Worm (Caenorhabditis elegans): Measurements from ENCODE around the gene C17F4.8.

DNA sequence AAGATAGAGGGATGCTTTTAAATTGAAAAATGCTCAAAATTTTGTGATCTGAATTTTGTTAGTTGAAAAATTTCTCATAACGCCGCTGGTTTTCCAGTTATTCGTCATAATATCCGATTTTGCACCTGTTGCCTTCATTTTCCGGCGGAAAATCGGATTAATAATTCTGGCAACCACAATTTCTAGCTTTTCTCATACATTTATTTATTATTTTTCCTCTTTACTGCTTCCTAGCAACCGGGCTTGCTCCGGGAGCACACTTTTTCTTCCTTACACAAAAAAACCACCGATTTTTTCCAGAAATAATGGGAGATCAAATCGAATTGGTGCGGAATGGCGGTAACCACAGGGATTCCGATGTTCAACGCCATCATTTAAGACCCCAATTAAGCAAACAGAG, 32.7 kb upstream of the C17F4.8 start, which contains the start of gene F02E11.7:
- TF ChIP-seq scrt-1 (GFP tag; IDR thresholded peaks at IDR 0.05) (no peak), tbx-37 (GFP tag; conservative IDR thresholded peaks at IDR 0.05) (no peak), F13C5.2 (tag; optimal IDR thresholded peaks at IDR 0.05) (no peak), ama-1 (optimal IDR thresholded peaks at IDR 0.05) (no peak), ceh-36 (tag; optimal IDR thresholded peaks at IDR 0.05) (no peak), hnd-1 (tag; optimal IDR thresholded peaks at IDR 0.05) (no peak), pes-1 (GFP tag; IDR thresholded peaks at IDR 0.05) (no peak)

All from whole organism, early embryonic.